Worm (Caenorhabditis elegans): Measurements from ENCODE around the gene ufl-1.

Gene ufl-1

ce11 chrIV:7023004-7023403 is 13.7 kb downstream of the ufl-1 start (continued):
- no peak for TF ChIP-seq ceh-28 (tag; optimal IDR thresholded peaks at IDR 0.05)
- TF ChIP-seq hmg-1.1 (GFP tag; IDR thresholded peaks at IDR 0.05): peak; percentile 57; the same call in 1 of the 2 replicates
- TF ChIP-seq fkh-10 (GFP tag; optimal IDR thresholded peaks at IDR 0.05): no peak
- TF ChIP-seq lin-15B (tag; optimal IDR thresholded peaks at IDR 0.05): no peak
- TF ChIP-seq aha-1 (tag): no peak
- TF ChIP-seq ceh-32 (tag; optimal IDR thresholded peaks at IDR 0.05; ENCODE audit: poor library complexity): no peak
- TF ChIP-seq D1046.2 (GFP tag; IDR thresholded peaks at IDR 0.05): no peak
- TF ChIP-seq zip-11 (GFP tag; IDR thresholded peaks at IDR 0.05): no peak
- TF ChIP-seq nhr-42 (GFP tag; IDR thresholded peaks at IDR 0.05): no peak
- no peak for TF ChIP-seq spr-1 (tag; optimal IDR thresholded peaks at IDR 0.05)
- TF ChIP-seq lin-1 (GFP tag; IDR thresholded peaks at IDR 0.05): no peak
- TF ChIP-seq dve-1 (tag; optimal IDR thresholded peaks at IDR 0.05; ENCODE audit: insufficient read depth): peak; percentile 50
- no peak for TF ChIP-seq aly-2 (tag; optimal IDR thresholded peaks at IDR 0.05)
- no peak for TF ChIP-seq F10B5.3 (tag; optimal IDR thresholded peaks at IDR 0.05)
- TF ChIP-seq mes-2 (tag; optimal IDR thresholded peaks at IDR 0.05; ENCODE audit: poor library complexity, severe bottlenecking): peak; percentile 60
- TF ChIP-seq T26A8.4 (GFP tag; IDR thresholded peaks at IDR 0.05): no peak
- TF ChIP-seq nhr-10 (tag; optimal IDR thresholded peaks at IDR 0.05): no peak
- no peak for TF ChIP-seq set-16 (GFP tag; IDR thresholded peaks at IDR 0.05)
- TF ChIP-seq saeg-2 (GFP tag; IDR thresholded peaks at IDR 0.05): no peak
- TF ChIP-seq dpl-1 (GFP tag; optimal IDR thresholded peaks at IDR 0.05): peak; percentile 28
- no peak for TF ChIP-seq daf-19 (GFP tag; conservative IDR thresholded peaks at IDR 0.05)
- TF ChIP-seq ZK337.2 (GFP tag; IDR thresholded peaks at IDR 0.05): no peak
- TF ChIP-seq nhr-77 (tag; optimal IDR thresholded peaks at IDR 0.05): no peak
- TF ChIP-seq nhr-25 (tag; optimal IDR thresholded peaks at IDR 0.05; ENCODE audit: borderline replicate concordance, insufficient read depth): no peak
- peak; percentile 14 for TF ChIP-seq mxl-3 (GFP tag; optimal IDR thresholded peaks at IDR 0.05)
- TF ChIP-seq ama-1 (optimal IDR thresholded peaks at IDR 0.05): no peak
- TF ChIP-seq ceh-20 (GFP tag; IDR thresholded peaks at IDR 0.05): no peak
- no peak for TF ChIP-seq unc-62 (GFP tag; optimal IDR thresholded peaks at IDR 0.05 in 1 of 2)
- TF ChIP-seq unc-62 (tag; optimal IDR thresholded peaks at IDR 0.05): no peak
- peak; percentile 44 for TF ChIP-seq duxl-1 (tag; optimal IDR thresholded peaks at IDR 0.05; ENCODE audit: poor library complexity)
- TF ChIP-seq egl-43 (GFP tag; IDR thresholded peaks at IDR 0.05): no peak
- peak; percentile 13 to 74 for TF ChIP-seq mdl-1 (tag; optimal IDR thresholded peaks at IDR 0.05)
- TF ChIP-seq Y75B8A.6 (GFP tag; IDR thresholded peaks at IDR 0.05): no peak
- no peak for TF ChIP-seq daf-16 (GFP tag; optimal IDR thresholded peaks at IDR 0.05)
- TF ChIP-seq daf-16 (tag; optimal IDR thresholded peaks at IDR 0.05): peak; percentile 10
- TF ChIP-seq nhr-111 (GFP tag; optimal IDR thresholded peaks at IDR 0.05): no peak
- no peak for TF ChIP-seq php-3 (GFP tag; IDR thresholded peaks at IDR 0.05)
- TF ChIP-seq arid-1 (GFP tag; conservative IDR thresholded peaks at IDR 0.05): no peak
- TF ChIP-seq nhr-48 (tag; optimal IDR thresholded peaks at IDR 0.05): no peak
- TF ChIP-seq ZK546.5 (tag; optimal IDR thresholded peaks at IDR 0.05): no peak
- no peak for TF ChIP-seq lin-29 (GFP tag; IDR thresholded peaks at IDR 0.05)
- peak; percentile 76 for TF ChIP-seq nhr-6 (tag; optimal IDR thresholded peaks at IDR 0.05)
- no peak for TF ChIP-seq hif-1 (tag; optimal IDR thresholded peaks at IDR 0.05)
- no peak for TF ChIP-seq spr-3 (GFP tag; optimal IDR thresholded peaks at IDR 0.05)
- no peak for TF ChIP-seq T20F7.1 (GFP tag; optimal IDR thresholded peaks at IDR 0.05)
- no peak for TF ChIP-seq ceh-44 (GFP tag; IDR thresholded peaks at IDR 0.05)
- TF ChIP-seq nhr-28 (tag; optimal IDR thresholded peaks at IDR 0.05): peak; percentile 45
- TF ChIP-seq mxl-2 (GFP tag; conservative IDR thresholded peaks at IDR 0.05): no peak
- TF ChIP-seq nhr-237 (tag; optimal IDR thresholded peaks at IDR 0.05): no peak
- TF ChIP-seq snpc-1.2 (GFP tag; IDR thresholded peaks at IDR 0.05): no peak
- no peak for TF ChIP-seq pha-4 (GFP tag; IDR thresholded peaks at IDR 0.05)
- peak; percentile 8 for TF ChIP-seq pha-4 (tag; optimal IDR thresholded peaks at IDR 0.05)
